Fruit fly (Drosophila melanogaster): ENCODE data around the gene Elp4.

DNA sequence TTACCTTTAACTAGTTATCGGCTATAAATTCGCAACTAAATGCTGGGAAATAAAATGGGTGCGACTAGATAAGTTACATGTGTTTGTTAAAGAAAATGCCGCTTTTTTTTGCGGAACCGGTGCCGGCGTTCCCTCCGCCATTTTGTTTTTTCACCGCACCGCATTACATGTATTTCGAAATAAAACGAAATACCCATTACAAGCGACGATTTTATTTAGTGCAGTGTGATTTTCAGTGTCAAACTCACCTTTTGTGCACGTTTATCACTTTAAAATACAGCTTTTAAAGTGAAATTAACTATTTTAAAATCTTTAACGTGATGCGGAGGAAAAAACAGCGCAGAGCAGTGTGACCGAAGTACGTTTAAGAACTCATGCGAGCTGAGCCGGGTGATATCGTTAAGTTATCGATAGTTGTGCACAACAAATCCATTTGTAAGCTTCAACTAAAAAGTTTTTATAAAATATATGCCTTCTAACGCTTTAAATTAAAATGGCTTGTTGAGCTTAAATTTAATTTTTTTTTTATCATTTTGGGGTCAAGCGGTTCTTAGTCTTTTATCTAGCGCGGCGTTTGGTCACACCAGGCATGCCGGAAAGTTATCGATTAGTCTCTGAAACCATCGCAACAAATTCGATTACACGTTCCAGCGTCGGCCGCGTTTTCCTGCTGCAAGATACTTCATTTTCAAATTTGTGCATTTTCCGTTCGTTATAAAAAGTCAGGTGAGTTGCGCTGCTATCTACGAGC, 18.2 kb downstream of the Elp4 start, which contains the start of the genes Hel25E and Lam:
- TF ChIP-seq Smox (GFP tag; optimal IDR thresholded peaks at IDR 0.05) (no peak), Eip78C (GFP tag) (no peak), CG34406 (GFP tag; optimal IDR thresholded peaks at IDR 0.05) (no peak), CG16779 (tag; optimal IDR thresholded peaks at IDR 0.05) (no peak), CG3919 (GFP tag; optimal IDR thresholded peaks at IDR 0.05) (no peak), net (GFP tag; optimal IDR thresholded peaks at IDR 0.05) (no peak), Sox14 (GFP tag; optimal IDR thresholded peaks at IDR 0.05) (no peak), CG31627 (GFP tag; optimal IDR thresholded peaks at IDR 0.05) (no peak), Hr39 (GFP tag; optimal IDR thresholded peaks at IDR 0.05) (no peak), CG6808 (GFP tag; optimal IDR thresholded peaks at IDR 0.05) (no peak), Gug (GFP tag; IDR thresholded peaks at IDR 0.05) (no peak), dsx (GFP tag; optimal IDR thresholded peaks at IDR 0.05; ENCODE audit: poor library complexity, severe bottlenecking) (no peak), Lpt (GFP tag; optimal IDR thresholded peaks at IDR 0.05) (no peak)
